Worm (Caenorhabditis elegans) whole organism, midembryonic: ENCODE results near the gene C48A7.16.

Source experiments
- T22C8.4 ChIP-seq: fragments of 200-800 bp; sonication (Bioruptor generic); IDR thresholded peaks from 2 replicates; pipeline ENCODE4 v1.3.6; 2022; ENCODE audit warnings: missing genetic modification characterization, missing compliant biosample characterization
- cog-1 ChIP-seq: sonication (generic microtip); optimal IDR thresholded peaks from 2 replicates; lab custom pipeline; 2016; ENCODE audit warnings: missing genetic modification characterization, missing compliant biosample characterization
- flt-1 ChIP-seq: fragments of 200-800 bp; sonication (Bioruptor generic); IDR thresholded peaks from 2 replicates; pipeline ENCODE4 v1.3.6; 2022; ENCODE audit warnings: missing genetic modification characterization, missing compliant biosample characterization
- med-1 ChIP-seq: sonication (generic microtip); optimal IDR thresholded peaks from 2 replicates; lab custom pipeline; 2017; ENCODE audit warnings: missing genetic modification characterization, mild to moderate bottlenecking, missing compliant biosample characterization, antibody characterized with exemption, missing genetic modification reagents; ENCODE audit not compliant: insufficient read depth
- ref-1 ChIP-seq: fragments of 200-800 bp; sonication (Bioruptor generic); conservative IDR thresholded peaks from 2 replicates; pipeline ENCODE4 v1.3.6; 2022; ENCODE audit warnings: missing genetic modification reagents, missing genetic modification characterization, missing compliant biosample characterization
- tab-1 ChIP-seq: fragments of 200-800 bp; sonication (Bioruptor generic); IDR thresholded peaks from 2 replicates; pipeline ENCODE4 v1.3.6; 2022; ENCODE audit warnings: missing genetic modification characterization, missing compliant biosample characterization
- ztf-23 ChIP-seq: fragments of 200-800 bp; sonication (Bioruptor generic); IDR thresholded peaks from 2 replicates; pipeline ENCODE4 v1.3.6; 2022; ENCODE audit warnings: missing genetic modification reagents, missing genetic modification characterization, missing compliant biosample characterization
- ztf-29 ChIP-seq: fragments of 200-800 bp; sonication (Bioruptor generic); IDR thresholded peaks from 2 replicates; pipeline ENCODE4 v1.3.6; 2022; ENCODE audit warnings: missing genetic modification reagents, missing genetic modification characterization, missing compliant biosample characterization

DNA sequence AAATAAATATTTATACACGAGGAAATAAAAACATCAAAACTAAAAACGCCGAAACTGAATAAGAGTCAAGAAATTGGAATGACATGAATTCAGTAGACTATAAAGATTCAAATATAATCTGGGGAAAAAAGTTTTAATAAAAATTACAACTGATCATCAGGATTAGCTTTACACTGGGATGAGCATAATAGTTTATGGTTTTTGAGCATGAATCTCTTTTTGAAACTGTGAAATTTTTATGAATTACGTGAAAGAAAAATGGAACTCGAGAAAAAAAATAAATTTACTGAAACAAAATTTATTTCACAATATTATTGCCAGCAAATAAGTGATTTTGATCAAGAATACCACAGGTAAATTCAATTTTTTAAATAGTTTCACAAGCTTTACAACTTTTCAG lies 42.3 kb downstream of the C48A7.16 start, which contains the start of gene B0496.2:
- TF ChIP-seq ref-1 (GFP tag; lab: Robert Waterston, UW) (no peak), flt-1 (GFP tag; lab: Robert Waterston, UW) (no peak), ztf-29 (no peak), ztf-23 (no peak), T22C8.4 (GFP tag; lab: Robert Waterston, UW) (no peak), med-1 (GFP tag; lab: Kevin White, UChicago) (no peak), cog-1 (tag; lab: Kevin White, UChicago) (no peak), tab-1 (no peak)
